Fruit fly (Drosophila melanogaster): ENCODE data around the gene mei-9.

The mei-9 gene

dm6 chrX:4323911-4324368, 5.3 kb upstream of the mei-9 start (continued):
- peak; percentile 27 for TF ChIP-seq CG18011 (GFP tag; optimal IDR thresholded peaks at IDR 0.05)
- no peak for TF ChIP-seq MBD-R2 (GFP tag; IDR thresholded peaks at IDR 0.05)
- peak; percentile 21; the same call in 1 of the 3 replicates for TF ChIP-seq Mrtf (GFP tag; IDR thresholded peaks at IDR 0.05)
- TF ChIP-seq row (GFP tag; IDR thresholded peaks at IDR 0.05) = peak; percentile 67
- TF ChIP-seq Camta (GFP tag; optimal IDR thresholded peaks at IDR 0.05) = peak; percentile 19
- TF ChIP-seq ash1 (GFP tag; optimal IDR thresholded peaks at IDR 0.05) = no peak
- no peak for TF ChIP-seq Lim3 (GFP tag; IDR thresholded peaks at IDR 0.05)
- peak; percentile 67 for TF ChIP-seq CG13424 (tag; optimal IDR thresholded peaks at IDR 0.05)
- TF ChIP-seq lmd (GFP tag; IDR thresholded peaks at IDR 0.05) = peak; percentile 63
- TF ChIP-seq CG18764 (GFP tag; optimal IDR thresholded peaks at IDR 0.05) = peak; percentile 10
- no peak for TF ChIP-seq HLHmδ (GFP tag; optimal IDR thresholded peaks at IDR 0.05)
- TF ChIP-seq Stat92E (GFP tag; optimal IDR thresholded peaks at IDR 0.05) = no peak
- no peak for TF ChIP-seq CG33213 (GFP tag; optimal IDR thresholded peaks at IDR 0.05)
- peak; percentile 70 for TF ChIP-seq nmo (GFP tag; optimal IDR thresholded peaks at IDR 0.05)
- no peak for TF ChIP-seq NFAT (GFP tag; IDR thresholded peaks at IDR 0.05)
- peak; percentile 78 for TF ChIP-seq grau (tag; optimal IDR thresholded peaks at IDR 0.05)
- peak; percentile 60; the same call in 1 of the 2 replicates for TF ChIP-seq CG31441 (GFP tag; IDR thresholded peaks at IDR 0.05)
- TF ChIP-seq CG16863 (GFP tag; optimal IDR thresholded peaks at IDR 0.05) = peak; percentile 49
- no peak for TF ChIP-seq da (GFP tag; optimal IDR thresholded peaks at IDR 0.05)
- peak; percentile 18 for TF ChIP-seq Asciz (GFP tag; optimal IDR thresholded peaks at IDR 0.05)
- peak; percentile 50; the same call in 2 of the 3 replicates for TF ChIP-seq ci (GFP tag; IDR thresholded peaks at IDR 0.05)
- peak; percentile 48 for TF ChIP-seq org-1 (GFP tag; optimal IDR thresholded peaks at IDR 0.05)
- peak; percentile 27 for TF ChIP-seq slp2 (GFP tag; optimal IDR thresholded peaks at IDR 0.05)
- no peak for TF ChIP-seq pfk (GFP tag; optimal IDR thresholded peaks at IDR 0.05)
- no peak for TF ChIP-seq Trl (optimal IDR thresholded peaks at IDR 0.05)
- TF ChIP-seq Trl (GFP tag; optimal IDR thresholded peaks at IDR 0.05) = peak; percentile 8
- TF ChIP-seq Taf1 (GFP tag; IDR thresholded peaks at IDR 0.05) = no peak
- no peak for TF ChIP-seq YL-1 (GFP tag; optimal IDR thresholded peaks at IDR 0.05)
- peak; percentile 56 for TF ChIP-seq CG8924 (tag; optimal IDR thresholded peaks at IDR 0.05)
- peak; percentile 38 for TF ChIP-seq CG13624 (GFP tag; optimal IDR thresholded peaks at IDR 0.05)
- no peak for TF ChIP-seq zen2 (GFP tag; IDR thresholded peaks at IDR 0.05; ENCODE audit: partially characterized antibody)
- TF ChIP-seq dm (GFP tag; optimal IDR thresholded peaks at IDR 0.05) = no peak
- TF ChIP-seq Opbp (GFP tag; IDR thresholded peaks at IDR 0.05; ENCODE audit: partially characterized antibody) = no peak
- TF ChIP-seq fd64A (GFP tag; optimal IDR thresholded peaks at IDR 0.05) = no peak
- peak; percentile 45 for TF ChIP-seq Chrac-16 (GFP tag; optimal IDR thresholded peaks at IDR 0.05)
- peak; percentile 3 for TF ChIP-seq pum (GFP tag; optimal IDR thresholded peaks at IDR 0.05)
- peak; percentile 54 for TF ChIP-seq sisA (GFP tag; IDR thresholded peaks at IDR 0.05)
- TF ChIP-seq br (optimal IDR thresholded peaks at IDR 0.05) = no peak
- TF ChIP-seq Mes4 (GFP tag; optimal IDR thresholded peaks at IDR 0.05) = peak; percentile 15
- peak; percentile 71 for TF ChIP-seq Hmr (GFP tag; optimal IDR thresholded peaks at IDR 0.05)
- TF ChIP-seq trh (GFP tag; optimal IDR thresholded peaks at IDR 0.05) = no peak
- TF ChIP-seq toy (GFP tag; IDR thresholded peaks at IDR 0.05) = no peak
- peak; percentile 55 for TF ChIP-seq Ada2b (GFP tag; IDR thresholded peaks at IDR 0.05)
- TF ChIP-seq zen (tag; optimal IDR thresholded peaks at IDR 0.05) = no peak
- no peak for TF ChIP-seq hkb (optimal IDR thresholded peaks at IDR 0.05)
- peak; percentile 43 for TF ChIP-seq hkb (GFP tag; IDR thresholded peaks at IDR 0.05)
- no peak for TF ChIP-seq CG17568 (GFP tag; optimal IDR thresholded peaks at IDR 0.05)
- TF ChIP-seq CkIIα-i1 (GFP tag; IDR thresholded peaks at IDR 0.05) = no peak
- TF ChIP-seq Vsx1 (GFP tag; optimal IDR thresholded peaks at IDR 0.05) = no peak
- peak; percentile 49 for TF ChIP-seq fd96Cb (tag; optimal IDR thresholded peaks at IDR 0.05)
- no peak for TF ChIP-seq Dip2 (GFP tag; IDR thresholded peaks at IDR 0.05)
- TF ChIP-seq CG15696 (tag; optimal IDR thresholded peaks at IDR 0.05) = no peak
